Fruit fly (Drosophila melanogaster): ENCODE data around the gene nrv1.

Gene nrv1

DNA sequence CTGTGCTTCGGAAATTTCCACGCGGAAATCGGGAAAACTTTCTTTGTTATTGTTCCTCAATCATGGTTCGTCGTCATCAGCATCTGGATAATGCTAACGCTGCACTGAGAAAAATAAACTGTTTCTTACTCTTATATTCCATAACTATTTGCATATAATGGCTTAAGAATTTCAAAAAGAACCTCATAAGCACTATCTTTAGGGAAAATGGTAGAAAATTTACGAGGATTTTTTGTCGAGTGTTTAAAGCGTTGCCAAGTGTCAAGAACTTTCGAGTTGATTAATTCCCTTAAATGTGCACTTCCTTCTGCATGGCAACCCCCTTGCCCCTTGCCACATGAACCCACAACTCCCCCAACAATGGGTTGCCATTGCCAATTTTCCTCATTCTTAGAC, 1.3 kb upstream of the nrv1 start (continued):
- TF ChIP-seq hbn (GFP tag; IDR thresholded peaks at IDR 0.05; ENCODE audit: partially characterized antibody) (no peak), CG6654 (GFP tag; optimal IDR thresholded peaks at IDR 0.05) (peak; percentile 44), CG11398 (GFP tag; optimal IDR thresholded peaks at IDR 0.05) (peak; percentile 26), stc (GFP tag; IDR thresholded peaks at IDR 0.05) (peak; percentile 34; the same call in 1 of the 2 replicates), CG12744 (GFP tag; optimal IDR thresholded peaks at IDR 0.05) (peak; percentile 28), Meics (GFP tag; optimal IDR thresholded peaks at IDR 0.05) (peak; percentile 35), yki (optimal IDR thresholded peaks at IDR 0.05) (no peak), CoRest (tag; optimal IDR thresholded peaks at IDR 0.05) (peak; percentile 57), CG15601 (tag; optimal IDR thresholded peaks at IDR 0.05) (peak; percentile 47), CG9876 (GFP tag; optimal IDR thresholded peaks at IDR 0.05) (peak; percentile 4), CG3281 (GFP tag; optimal IDR thresholded peaks at IDR 0.05) (peak; percentile 35), Doc3 (GFP tag; IDR thresholded peaks at IDR 0.05; ENCODE audit: partially characterized antibody) (no peak), Deaf1 (tag; optimal IDR thresholded peaks at IDR 0.05) (peak; percentile 71), CG6272 (GFP tag; IDR thresholded peaks at IDR 0.05) (peak; percentile 37; the same call in 1 of the 2 replicates), Mad (GFP tag; optimal IDR thresholded peaks at IDR 0.05) (peak; percentile 12), ham (GFP tag; IDR thresholded peaks at IDR 0.05) (no peak), NC2α (GFP tag; optimal IDR thresholded peaks at IDR 0.05) (peak; percentile 48), CG5953 (GFP tag; IDR thresholded peaks at IDR 0.05) (peak; percentile 55; the same call in 1 of the 2 replicates), BtbVII (GFP tag; optimal IDR thresholded peaks at IDR 0.05) (no peak), Myb (GFP tag; optimal IDR thresholded peaks at IDR 0.05) (peak; percentile 20), E2f1 (GFP tag; IDR thresholded peaks at IDR 0.05) (peak; percentile 56), CG3847 (GFP tag; IDR thresholded peaks at IDR 0.05) (0 out of 2 replicates have a peak, but pooled peaks have one; percentile 5), Sox102F (GFP tag; optimal IDR thresholded peaks at IDR 0.05) (peak; percentile 78), gt (GFP tag; IDR thresholded peaks at IDR 0.05) (no peak), CG18262 (tag; optimal IDR thresholded peaks at IDR 0.05) (peak; percentile 69), CG9609 (GFP tag; optimal IDR thresholded peaks at IDR 0.05) (peak; percentile 35), Drgx (GFP tag; IDR thresholded peaks at IDR 0.05) (peak; percentile 57), sim (GFP tag; IDR thresholded peaks at IDR 0.05) (peak; percentile 11; the same call in 1 of the 2 replicates), H2.0 (GFP tag; IDR thresholded peaks at IDR 0.05) (peak; percentile 46; the same call in 1 of the 2 replicates), CG9932 (GFP tag; IDR thresholded peaks at IDR 0.05) (peak; percentile 44), CG1529 (GFP tag; optimal IDR thresholded peaks at IDR 0.05) (peak; percentile 44), repo (GFP tag; optimal IDR thresholded peaks at IDR 0.05) (peak; percentile 29), pita (GFP tag; optimal IDR thresholded peaks at IDR 0.05) (no peak), Xrp1 (GFP tag; IDR thresholded peaks at IDR 0.05) (peak; percentile 75), ken (GFP tag; IDR thresholded peaks at IDR 0.05) (peak; percentile 44; the same call in 1 of the 3 replicates), CG2120 (GFP tag; optimal IDR thresholded peaks at IDR 0.05) (peak; percentile 35), CG4820 (GFP tag; optimal IDR thresholded peaks at IDR 0.05) (peak; percentile 62), Six4 (GFP tag; optimal IDR thresholded peaks at IDR 0.05) (peak; percentile 33), sens (GFP tag) (peak; percentile 83), ATbp (GFP tag; optimal IDR thresholded peaks at IDR 0.05) (peak; percentile 59), dmrt11E (tag; optimal IDR thresholded peaks at IDR 0.05) (peak; percentile 30), esg (GFP tag; conservative IDR thresholded peaks at IDR 0.05) (no peak), ranshi (GFP tag; IDR thresholded peaks at IDR 0.05) (peak; percentile 49; the same call in 1 of the 2 replicates), CG4707 (GFP tag; optimal IDR thresholded peaks at IDR 0.05) (no peak), Blimp-1 (GFP tag; optimal IDR thresholded peaks at IDR 0.05) (peak; percentile 78), ci (GFP tag; IDR thresholded peaks at IDR 0.05) (peak; percentile 27; the same call in 1 of the 3 replicates), Sox100B (GFP tag; optimal IDR thresholded peaks at IDR 0.05) (peak; percentile 64), tna (GFP tag; IDR thresholded peaks at IDR 0.05; ENCODE audit: partially characterized antibody) (no peak), CG10462 (GFP tag; optimal IDR thresholded peaks at IDR 0.05) (peak; percentile 5), CG1233 (GFP tag; optimal IDR thresholded peaks at IDR 0.05) (peak; percentile 23), CG32772 (GFP tag; IDR thresholded peaks at IDR 0.05) (peak; percentile 19; the same call in 1 of the 2 replicates), Fer3 (tag; optimal IDR thresholded peaks at IDR 0.05) (peak; percentile 60)
